Fruit fly (Drosophila melanogaster): Measurements from ENCODE around the gene Dys.

Gene Dys

DNA sequence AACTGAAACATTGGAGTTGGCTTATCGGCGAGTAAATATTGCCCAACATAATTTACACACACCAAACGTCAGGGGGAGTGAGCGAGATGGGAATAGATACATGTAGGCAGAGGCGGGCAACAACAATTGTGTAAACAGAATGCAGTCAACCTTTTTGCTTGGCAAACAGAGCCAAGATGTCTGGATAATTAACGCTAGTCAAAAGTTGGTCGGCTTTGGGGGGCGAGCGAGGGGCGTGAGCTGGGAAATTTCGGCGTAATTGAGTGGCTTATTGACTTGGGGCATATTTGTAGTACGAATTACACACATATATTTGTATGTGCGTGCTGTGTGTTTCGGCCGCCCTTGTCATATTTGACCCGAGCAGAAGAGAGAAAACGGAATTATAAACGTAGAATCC is 123.9 kb downstream of the Dys start:
- no peak for TF ChIP-seq cnc (optimal IDR thresholded peaks at IDR 0.05)

dm6 chr3R:19586319-19586718 is 125.4 kb downstream of the Dys start:
- TF ChIP-seq Mnt (GFP tag; optimal IDR thresholded peaks at IDR 0.05) (no peak), bab1 (GFP tag; optimal IDR thresholded peaks at IDR 0.05) (no peak), CG14711 (tag; optimal IDR thresholded peaks at IDR 0.05) (no peak), CG7045 (GFP tag; optimal IDR thresholded peaks at IDR 0.05) (no peak), cic (GFP tag; optimal IDR thresholded peaks at IDR 0.05) (no peak), CG12768 (GFP tag; optimal IDR thresholded peaks at IDR 0.05) (no peak), kay (GFP tag; ENCODE audit: borderline replicate concordance) (no peak), Hr96 (GFP tag; optimal IDR thresholded peaks at IDR 0.05) (no peak), cnc (optimal IDR thresholded peaks at IDR 0.05) (no peak), CG33017 (tag; optimal IDR thresholded peaks at IDR 0.05) (no peak), CG5204 (GFP tag; optimal IDR thresholded peaks at IDR 0.05) (no peak), Clk (GFP tag; optimal IDR thresholded peaks at IDR 0.05) (no peak), ovo (GFP tag; optimal IDR thresholded peaks at IDR 0.05) (no peak)

DNA sequence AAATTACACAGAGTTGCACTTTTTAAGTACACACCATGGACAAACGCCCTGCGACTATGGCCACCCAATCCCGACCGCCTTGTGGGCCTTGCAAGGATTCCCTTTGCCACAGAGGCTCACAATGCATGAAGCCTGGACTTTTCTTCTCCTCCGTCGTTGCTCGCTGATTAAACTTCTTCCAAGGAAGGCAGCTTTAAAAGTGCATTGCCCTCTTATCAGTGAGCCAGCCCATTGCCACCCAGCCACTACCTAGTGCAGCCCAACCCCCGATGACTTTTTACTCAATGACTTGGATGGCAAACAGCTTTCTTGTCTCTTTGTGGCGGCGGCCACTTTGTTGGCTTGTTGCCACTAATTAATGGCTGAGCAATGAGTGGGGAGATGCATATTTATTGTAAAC is 126.8 kb downstream of the Dys start:
- TF ChIP-seq Clk (GFP tag; optimal IDR thresholded peaks at IDR 0.05) = no peak
- no peak for TF ChIP-seq CG33017 (tag; optimal IDR thresholded peaks at IDR 0.05)
- TF ChIP-seq bab1 (GFP tag; optimal IDR thresholded peaks at IDR 0.05) = no peak
- no peak for TF ChIP-seq ovo (GFP tag; optimal IDR thresholded peaks at IDR 0.05)
- TF ChIP-seq CG14711 (tag; optimal IDR thresholded peaks at IDR 0.05) = no peak
- no peak for TF ChIP-seq CG12768 (GFP tag; optimal IDR thresholded peaks at IDR 0.05)
- no peak for TF ChIP-seq Mnt (GFP tag; optimal IDR thresholded peaks at IDR 0.05)
- no peak for TF ChIP-seq Crg-1 (GFP tag; optimal IDR thresholded peaks at IDR 0.05)

- TF ChIP-seq tj (GFP tag; optimal IDR thresholded peaks at IDR 0.05) = no peak
- no peak for TF ChIP-seq CG7045 (GFP tag; optimal IDR thresholded peaks at IDR 0.05)
- TF ChIP-seq CG7101 (tag; optimal IDR thresholded peaks at IDR 0.05) = no peak
Measured at dm6 chr3R:19598855-19599254, 138.0 kb downstream of the Dys start, which contains the start of gene Cpr92A. Cpr92A (minus strand) TSS chr3R:19598955.

- no peak for TF ChIP-seq CG11617 (GFP tag; optimal IDR thresholded peaks at IDR 0.05)
- no peak for TF ChIP-seq CG33017 (tag; optimal IDR thresholded peaks at IDR 0.05)
- no peak for TF ChIP-seq Mnt (GFP tag; optimal IDR thresholded peaks at IDR 0.05)
- no peak for TF ChIP-seq CG5204 (GFP tag; optimal IDR thresholded peaks at IDR 0.05)
- TF ChIP-seq cnc (optimal IDR thresholded peaks at IDR 0.05) = no peak
- TF ChIP-seq CG1620 (GFP tag; optimal IDR thresholded peaks at IDR 0.05) = no peak
- TF ChIP-seq Crg-1 (GFP tag; optimal IDR thresholded peaks at IDR 0.05) = no peak
- no peak for TF ChIP-seq ovo (GFP tag; optimal IDR thresholded peaks at IDR 0.05)
Measured at dm6 chr3R:19600335-19600734, 139.4 kb downstream of the Dys start, which contains the start of gene CG7333. CG7333 (plus strand) TSS chr3R:19600635.

dm6 chr3R:19602996-19603395 is 142.1 kb downstream of the Dys start, which contains the start of gene CG7342:
CG7342 (plus strand) TSS chr3R:19603375.
- TF ChIP-seq CG5204 (GFP tag; optimal IDR thresholded peaks at IDR 0.05) = no peak
- TF ChIP-seq pad (GFP tag; optimal IDR thresholded peaks at IDR 0.05) = no peak
- no peak for TF ChIP-seq CG7101 (tag; optimal IDR thresholded peaks at IDR 0.05)
- TF ChIP-seq ovo (GFP tag; optimal IDR thresholded peaks at IDR 0.05) = no peak
- TF ChIP-seq CG11617 (GFP tag; optimal IDR thresholded peaks at IDR 0.05) = no peak
- TF ChIP-seq Crg-1 (GFP tag; optimal IDR thresholded peaks at IDR 0.05) = no peak
- no peak for TF ChIP-seq CG14711 (tag; optimal IDR thresholded peaks at IDR 0.05)
- no peak for TF ChIP-seq toe (GFP tag; optimal IDR thresholded peaks at IDR 0.05)
- no peak for TF ChIP-seq kay (GFP tag; ENCODE audit: borderline replicate concordance)
- TF ChIP-seq cnc (optimal IDR thresholded peaks at IDR 0.05) = no peak
- no peak for TF ChIP-seq Mnt (GFP tag; optimal IDR thresholded peaks at IDR 0.05)
- TF ChIP-seq Hr96 (GFP tag; optimal IDR thresholded peaks at IDR 0.05) = no peak
- TF ChIP-seq CG1620 (GFP tag; optimal IDR thresholded peaks at IDR 0.05) = no peak
- TF ChIP-seq bab1 (GFP tag; optimal IDR thresholded peaks at IDR 0.05) = no peak

DNA sequence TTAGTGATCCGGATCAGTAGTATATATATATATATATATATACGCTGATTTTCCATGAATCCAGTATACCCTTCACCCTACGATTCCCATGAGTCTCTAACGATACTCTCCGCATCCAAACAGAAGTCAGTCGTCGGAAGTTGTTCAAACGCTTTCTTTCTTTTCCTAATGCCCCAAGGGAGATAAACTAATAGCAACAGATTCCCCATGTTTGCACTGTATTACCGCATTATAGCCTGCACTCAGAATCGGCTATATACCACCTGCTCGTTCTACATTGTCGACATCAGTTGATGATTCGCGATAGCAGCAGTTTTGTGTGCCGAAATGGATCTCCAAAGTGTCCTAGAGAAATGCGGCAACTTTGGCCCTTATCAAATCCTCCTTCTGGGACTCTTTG is 146.1 kb downstream of the Dys start, which contains the start of gene CG17751:
Gene CG17751 (plus strand): TSS at position 301 of the 400 bp plus-strand sequence.
- TF ChIP-seq kay (GFP tag; ENCODE audit: borderline replicate concordance) (no peak), toe (GFP tag; optimal IDR thresholded peaks at IDR 0.05) (no peak), CG33017 (tag; optimal IDR thresholded peaks at IDR 0.05) (no peak), bab1 (GFP tag; optimal IDR thresholded peaks at IDR 0.05) (no peak), CG11617 (GFP tag; optimal IDR thresholded peaks at IDR 0.05) (no peak), CG7045 (GFP tag; optimal IDR thresholded peaks at IDR 0.05) (no peak), tj (GFP tag; optimal IDR thresholded peaks at IDR 0.05) (no peak), Mnt (GFP tag; optimal IDR thresholded peaks at IDR 0.05) (no peak), pad (GFP tag; optimal IDR thresholded peaks at IDR 0.05) (no peak), cic (GFP tag; optimal IDR thresholded peaks at IDR 0.05) (no peak), CG12768 (GFP tag; optimal IDR thresholded peaks at IDR 0.05) (no peak), Crg-1 (GFP tag; optimal IDR thresholded peaks at IDR 0.05) (no peak), ovo (GFP tag; optimal IDR thresholded peaks at IDR 0.05) (no peak), Clk (GFP tag; optimal IDR thresholded peaks at IDR 0.05) (no peak)

DNA sequence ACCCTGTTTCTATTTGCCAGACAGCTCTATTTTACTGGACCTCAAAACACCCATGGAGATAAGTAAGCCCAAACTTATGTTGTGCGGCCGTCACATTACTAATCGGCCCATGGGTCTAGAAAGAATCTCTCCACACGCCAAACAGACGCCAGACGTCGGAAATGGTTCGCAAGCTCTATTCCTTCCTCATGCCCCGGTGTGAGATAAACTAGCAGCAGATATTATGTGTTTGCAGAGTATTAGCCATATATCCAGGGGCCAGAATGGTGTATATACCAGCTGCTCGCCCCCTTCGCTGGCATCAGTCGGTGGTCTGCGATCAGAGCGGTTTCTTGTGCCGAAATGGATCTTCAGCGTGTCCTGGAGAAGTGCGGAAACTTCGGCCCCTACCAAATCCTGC is 149.0 kb downstream of the Dys start, which contains the start of gene CG17752:
Gene CG17752 (plus strand): TSS at position 301 of the 400 bp plus-strand sequence.
- no peak for TF ChIP-seq Crg-1 (GFP tag; optimal IDR thresholded peaks at IDR 0.05)
- no peak for TF ChIP-seq cnc (optimal IDR thresholded peaks at IDR 0.05)
- TF ChIP-seq toe (GFP tag; optimal IDR thresholded peaks at IDR 0.05) = no peak
- TF ChIP-seq bab1 (GFP tag; optimal IDR thresholded peaks at IDR 0.05) = no peak
- no peak for TF ChIP-seq CG33017 (tag; optimal IDR thresholded peaks at IDR 0.05)
- TF ChIP-seq Clk (GFP tag; optimal IDR thresholded peaks at IDR 0.05) = no peak
- TF ChIP-seq CG11617 (GFP tag; optimal IDR thresholded peaks at IDR 0.05) = no peak
- TF ChIP-seq pad (GFP tag; optimal IDR thresholded peaks at IDR 0.05) = no peak
- TF ChIP-seq CG5204 (GFP tag; optimal IDR thresholded peaks at IDR 0.05) = no peak
- TF ChIP-seq Mnt (GFP tag; optimal IDR thresholded peaks at IDR 0.05) = no peak

All from whole organism, adult.